Worm (Caenorhabditis elegans) whole organism, late embryonic: Measurements from ENCODE around the gene Y54G11A.4.
"Not testable (repeated sequence)": the region's sequence is repeated elsewhere in the genome, so short reads cannot be mapped to it uniquely, and the experiment has no call there.

Source experiments
- F13H6.1 ChIP-seq: sonication (generic microtip); optimal IDR thresholded peaks from 2 replicates; lab custom pipeline; 2016; ENCODE audit warnings: missing genetic modification characterization, missing compliant biosample characterization
- K02D7.2 ChIP-seq: sonication (generic microtip); optimal IDR thresholded peaks from 2 replicates; lab custom pipeline; 2017; ENCODE audit warnings: mild to moderate bottlenecking, missing genetic modification characterization, missing compliant biosample characterization
- T23F11.4 ChIP-seq: fragments of 200-800 bp; sonication (Bioruptor generic); optimal IDR thresholded peaks from 2 replicates; lab custom pipeline; 2018; ENCODE audit warnings: mild to moderate bottlenecking, missing genetic modification characterization, missing compliant biosample characterization
- ahr-1 ChIP-seq: sonication (generic microtip); optimal IDR thresholded peaks from 2 replicates; lab custom pipeline; 2016; ENCODE audit warnings: missing genetic modification characterization, missing compliant biosample characterization
- ceh-19 ChIP-seq: fragments of 200-800 bp; sonication (Bioruptor generic); optimal IDR thresholded peaks from 2 replicates; lab custom pipeline; 2018; ENCODE audit warnings: mild to moderate bottlenecking, missing genetic modification characterization, missing compliant biosample characterization
- ceh-2 ChIP-seq: sonication (generic microtip); optimal IDR thresholded peaks from 2 replicates; lab custom pipeline; 2016; ENCODE audit warnings: missing genotype, missing genetic modification characterization, missing compliant biosample characterization
- ceh-22 ChIP-seq: sonication (generic microtip); optimal IDR thresholded peaks from 2 replicates; lab custom pipeline; 2017; ENCODE audit warnings: missing biosample characterization, missing genetic modification characterization
- ceh-24 ChIP-seq: sonication (generic microtip); optimal IDR thresholded peaks from 2 replicates; lab custom pipeline; 2016; ENCODE audit warnings: mild to moderate bottlenecking, missing genetic modification characterization, missing compliant biosample characterization
- ceh-34 ChIP-seq: sonication (generic microtip); optimal IDR thresholded peaks from 2 replicates; lab custom pipeline; 2016; ENCODE audit warnings: mild to moderate bottlenecking, missing genetic modification characterization, missing compliant biosample characterization
- ceh-48 ChIP-seq: sonication (generic microtip); optimal IDR thresholded peaks from 2 replicates; lab custom pipeline; 2016; ENCODE audit warnings: missing genetic modification characterization, inconsistent platforms, missing compliant biosample characterization
- dve-1 ChIP-seq: sonication (generic microtip); optimal IDR thresholded peaks from 2 replicates; lab custom pipeline; 2017; ENCODE audit warnings: antibody characterized with exemption, mild to moderate bottlenecking, missing genetic modification characterization, missing compliant biosample characterization
- ets-4 ChIP-seq: sonication (generic microtip); optimal IDR thresholded peaks from 2 replicates; lab custom pipeline; 2016; ENCODE audit warnings: missing genetic modification characterization, missing compliant biosample characterization
- fkh-10 ChIP-seq: fragments of 150-350 bp; optimal IDR thresholded peaks from 2 replicates; lab custom pipeline; 2014; ENCODE audit warnings: missing biosample characterization, missing genetic modification reagents, missing genetic modification characterization
- gmeb-2 ChIP-seq: sonication (generic microtip); optimal IDR thresholded peaks from 2 replicates; lab custom pipeline; 2016; ENCODE audit warnings: missing genetic modification characterization, inconsistent platforms, missing compliant biosample characterization
- hlh-30 ChIP-seq: sonication (generic microtip); optimal IDR thresholded peaks from 2 replicates; lab custom pipeline; 2017; ENCODE audit warnings: antibody characterized with exemption, missing genetic modification characterization, missing compliant biosample characterization; ENCODE audit not compliant: insufficient read depth
- hlh-8 ChIP-seq: sonication (generic microtip); optimal IDR thresholded peaks from 2 replicates; lab custom pipeline; 2016; ENCODE audit warnings: missing genotype, missing genetic modification characterization, missing compliant biosample characterization
- lim-6 ChIP-seq: sonication (generic microtip); optimal IDR thresholded peaks from 2 replicates; lab custom pipeline; 2016; ENCODE audit warnings: missing genetic modification characterization, missing compliant biosample characterization
- lin-11 ChIP-seq: fragments of 200-800 bp; sonication (Bioruptor generic); optimal IDR thresholded peaks from 2 replicates; lab custom pipeline; 2018; ENCODE audit warnings: mild to moderate bottlenecking, missing genetic modification characterization, missing compliant biosample characterization
- madf-2 ChIP-seq: sonication (generic microtip); optimal IDR thresholded peaks from 2 replicates; lab custom pipeline; 2017; ENCODE audit warnings: missing genetic modification characterization, missing compliant biosample characterization
- nhr-232 ChIP-seq: sonication (generic microtip); optimal IDR thresholded peaks from 2 replicates; lab custom pipeline; 2016; ENCODE audit warnings: missing genetic modification characterization, missing compliant biosample characterization
- odd-2 ChIP-seq: sonication (generic microtip); optimal IDR thresholded peaks from 2 replicates; lab custom pipeline; 2017; ENCODE audit warnings: antibody characterized with exemption, mild to moderate bottlenecking, missing genetic modification characterization, missing compliant biosample characterization
- pag-3 ChIP-seq: sonication (generic microtip); optimal IDR thresholded peaks from 2 replicates; lab custom pipeline; 2016; ENCODE audit warnings: missing compliant biosample characterization, missing genetic modification characterization, borderline replicate concordance
- pat-9 ChIP-seq: fragments of 200-800 bp; sonication (Bioruptor generic); optimal IDR thresholded peaks from 2 replicates; lab custom pipeline; 2018; ENCODE audit warnings: mild to moderate bottlenecking, missing genetic modification characterization, moderate library complexity, missing compliant biosample characterization
- pha-2 ChIP-seq: sonication (generic microtip); optimal IDR thresholded peaks from 2 replicates; lab custom pipeline; 2017; ENCODE audit warnings: mild to moderate bottlenecking, missing genetic modification characterization, missing compliant biosample characterization
- pqm-1 ChIP-seq: sonication (generic microtip); optimal IDR thresholded peaks from 2 replicates; lab custom pipeline; 2016; ENCODE audit warnings: missing genetic modification characterization, missing compliant biosample characterization
- pros-1 ChIP-seq: fragments of 150-350 bp; optimal IDR thresholded peaks from 2 replicates; lab custom pipeline; 2014; ENCODE audit warnings: missing biosample characterization, missing genetic modification reagents, missing genetic modification characterization
- ref-2 ChIP-seq: sonication (generic microtip); optimal IDR thresholded peaks from 2 replicates; lab custom pipeline; 2016; ENCODE audit warnings: missing genetic modification characterization, missing compliant biosample characterization
- sox-4 ChIP-seq: sonication (generic microtip); optimal IDR thresholded peaks from 2 replicates; lab custom pipeline; 2017; ENCODE audit warnings: mild to moderate bottlenecking, missing genetic modification characterization, inconsistent platforms, missing compliant biosample characterization
- syd-9 ChIP-seq: sonication (generic microtip); optimal IDR thresholded peaks from 2 replicates; lab custom pipeline; 2016; ENCODE audit warnings: mild to moderate bottlenecking, missing genetic modification characterization, moderate library complexity, missing compliant biosample characterization
- tbx-7 ChIP-seq: sonication (generic microtip); optimal IDR thresholded peaks from 2 replicates; lab custom pipeline; 2016; ENCODE audit warnings: missing genotype, missing genetic modification characterization, missing compliant biosample characterization
- ttx-3 ChIP-seq: sonication (generic microtip); optimal IDR thresholded peaks from 2 replicates; lab custom pipeline; 2016; ENCODE audit warnings: missing genetic modification reagents, missing genetic modification characterization, missing compliant biosample characterization
- unc-3 ChIP-seq, 2 experiments: fragments of 200-800 bp in 1 of 2; sonication (Bioruptor generic) in 1 of 2; sonication (generic microtip) in 1 of 2; conservative IDR thresholded peaks in 1 of 2; optimal IDR thresholded peaks in 1 of 2; 2 replicates each; pipeline versions ENCODE4 v1.3.6 to Lab custom; 2016 to 2022; ENCODE audit warnings: missing compliant biosample characterization in 2 of 2, missing genetic modification characterization in 2 of 2, missing genetic modification reagents in 1 of 2
- unc-55 ChIP-seq: sonication (generic microtip); optimal IDR thresholded peaks from 2 replicates; lab custom pipeline; 2017; ENCODE audit warnings: missing biosample characterization, missing genetic modification reagents, missing genetic modification characterization
- unc-86 ChIP-seq: sonication (generic microtip); optimal IDR thresholded peaks from 2 replicates; lab custom pipeline; 2016; ENCODE audit warnings: missing genetic modification characterization, missing compliant biosample characterization
- zip-5 ChIP-seq: sonication (generic microtip); optimal IDR thresholded peaks from 2 replicates; lab custom pipeline; 2016; ENCODE audit warnings: missing genetic modification characterization, missing compliant biosample characterization
- ztf-16 ChIP-seq: sonication (generic microtip); optimal IDR thresholded peaks from 2 replicates; lab custom pipeline; 2017; ENCODE audit warnings: missing genetic modification characterization, missing compliant biosample characterization

Gene Y54G11A.4

DNA sequence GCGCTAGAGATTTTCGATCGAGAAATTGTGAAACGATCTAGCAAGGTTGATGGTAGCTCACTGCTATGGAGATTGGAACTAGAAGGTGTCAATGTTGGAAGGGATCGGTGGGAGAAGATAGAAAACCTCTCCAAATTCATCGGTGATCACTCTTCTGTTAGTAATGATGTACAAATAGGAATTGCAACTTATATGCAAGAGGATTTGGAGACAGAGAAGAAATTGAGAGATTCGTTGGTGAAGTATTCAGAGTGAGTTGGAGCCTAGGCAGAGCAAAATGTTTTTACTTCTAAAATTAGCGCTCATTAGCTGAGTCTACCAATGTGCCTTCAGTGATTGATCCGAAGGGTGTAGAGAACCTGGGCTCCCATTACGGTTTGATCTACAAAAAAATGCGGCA lies 1.8 kb downstream of the Y54G11A.4 start:
- no peak for TF ChIP-seq pha-2 (tag; lab: Kevin White, UChicago)
- no peak for TF ChIP-seq ceh-22
- no peak for TF ChIP-seq ceh-24 (tag; lab: Kevin White, UChicago)
- TF ChIP-seq unc-3 (GFP tag; conservative IDR thresholded peaks at IDR 0.05; lab: Robert Waterston, UW): no peak
- no peak for TF ChIP-seq unc-3 (tag; optimal IDR thresholded peaks at IDR 0.05; lab: Kevin White, UChicago)
- TF ChIP-seq madf-2 (tag; lab: Kevin White, UChicago): no peak
- TF ChIP-seq pag-3 (tag; lab: Kevin White, UChicago): no peak
- no peak for TF ChIP-seq K02D7.2 (tag; lab: Kevin White, UChicago)
- TF ChIP-seq pat-9 (tag; lab: Kevin White, UChicago): no peak
- no peak for TF ChIP-seq ahr-1 (tag; lab: Kevin White, UChicago)
- TF ChIP-seq tbx-7 (tag; lab: Kevin White, UChicago): no peak
- TF ChIP-seq lin-11: no peak
- TF ChIP-seq ttx-3 (tag; lab: Kevin White, UChicago): no peak
- no peak for TF ChIP-seq unc-86
- TF ChIP-seq ceh-19 (GFP tag; lab: Kevin White, UChicago): no peak
- no peak for TF ChIP-seq gmeb-2
- no peak for TF ChIP-seq pqm-1 (tag; lab: Kevin White, UChicago)

DNA sequence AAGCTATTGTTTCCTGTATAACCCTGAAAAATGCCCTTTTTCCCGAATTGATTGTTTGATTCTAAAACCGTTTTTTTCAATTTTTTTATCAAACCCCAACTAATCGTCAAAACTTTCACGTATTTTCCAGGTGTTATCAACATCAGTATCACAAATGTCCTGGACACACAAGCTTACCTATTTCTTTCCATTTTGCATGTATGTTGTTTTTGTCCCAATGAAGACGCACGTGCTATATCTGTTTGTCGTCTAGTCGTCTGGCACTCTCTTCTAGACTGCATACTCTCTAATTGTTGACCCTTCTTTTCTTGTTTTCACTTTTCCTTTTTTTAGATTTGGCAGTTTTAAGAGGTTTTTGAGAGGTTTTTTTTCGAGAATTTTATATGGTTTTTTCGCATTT lies 3.7 kb downstream of the Y54G11A.4 start:
- TF ChIP-seq dve-1: no peak
- TF ChIP-seq T23F11.4 (GFP tag; lab: Kevin White, UChicago): no peak
- no peak for TF ChIP-seq pat-9 (tag; lab: Kevin White, UChicago)
- TF ChIP-seq nhr-232: no peak
- TF ChIP-seq hlh-30 (tag; lab: Kevin White, UChicago): peak; percentile 66

ce11 chrII:14297050-14297449 lies 4.4 kb downstream of the Y54G11A.4 start, which contains the start of gene Y54G11A.7:
Gene Y54G11A.7, plus strand, starts transcription at chrII:14297305.
- TF ChIP-seq zip-5, ceh-48, lim-6 (tag; lab: Kevin White, UChicago): not testable (repeated sequence)

DNA sequence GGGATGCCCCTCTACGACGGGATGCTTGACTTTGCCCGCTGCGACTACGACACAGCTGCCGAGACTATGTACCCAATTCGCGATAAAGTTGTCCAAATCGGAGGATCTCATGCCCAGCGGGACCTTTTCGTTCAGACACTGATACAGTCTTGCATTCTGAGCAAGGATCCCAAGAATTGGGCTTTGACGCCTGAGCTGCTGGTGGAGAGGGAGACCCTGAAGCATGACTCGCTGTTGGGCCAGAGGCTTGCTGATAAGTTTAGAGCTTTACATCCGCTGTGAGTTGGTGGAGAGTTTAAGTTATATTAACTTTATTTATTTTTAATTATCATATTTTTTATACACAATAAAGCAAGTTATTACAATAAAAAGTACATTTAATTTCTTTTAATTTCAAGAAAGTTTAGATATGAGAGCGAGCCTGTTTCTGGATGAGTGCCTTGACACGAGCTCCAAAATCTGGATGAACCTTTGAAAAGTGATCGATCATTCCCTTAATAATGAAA lies 6.7 kb downstream of the Y54G11A.4 start:
- TF ChIP-seq ahr-1 (tag; lab: Kevin White, UChicago) (no peak), hlh-8 (tag; lab: Kevin White, UChicago) (no peak), ets-4 (tag; lab: Kevin White, UChicago) (no peak), F13H6.1 (no peak), pros-1 (tag; lab: Kevin White, UChicago) (no peak), ceh-2 (no peak), unc-86 (no peak), ztf-16 (tag; lab: Kevin White, UChicago) (no peak), syd-9 (tag; lab: Kevin White, UChicago) (no peak), odd-2 (tag; lab: Kevin White, UChicago) (no peak), fkh-10 (GFP tag; lab: Kevin White, UChicago) (no peak), unc-55 (GFP tag; lab: Kevin White, UChicago) (no peak), ceh-24 (tag; lab: Kevin White, UChicago) (no peak), T23F11.4 (GFP tag; lab: Kevin White, UChicago) (no peak), ceh-34 (tag; lab: Kevin White, UChicago) (no peak), sox-4 (tag; lab: Kevin White, UChicago) (no peak), pha-2 (tag; lab: Kevin White, UChicago) (no peak), ref-2 (tag; lab: Kevin White, UChicago) (no peak), nhr-232 (no peak), lim-6 (tag; lab: Kevin White, UChicago) (no peak)
